Worm (Caenorhabditis elegans) whole organism, late embryonic: ENCODE results near the gene snu-23.

ENCODE experiments used
- F13H6.1 ChIP-seq: sonication (generic microtip); optimal IDR thresholded peaks from 2 replicates; lab custom pipeline; 2016; ENCODE audit warnings: missing genetic modification characterization, missing compliant biosample characterization
- ceh-30 ChIP-seq: fragments of 150-350 bp; optimal IDR thresholded peaks from 2 replicates; lab custom pipeline; 2014; ENCODE audit warnings: missing biosample characterization, missing genetic modification characterization
- fkh-10 ChIP-seq: fragments of 150-350 bp; optimal IDR thresholded peaks from 2 replicates; lab custom pipeline; 2014; ENCODE audit warnings: missing biosample characterization, missing genetic modification reagents, missing genetic modification characterization
- pqm-1 ChIP-seq: sonication (generic microtip); optimal IDR thresholded peaks from 2 replicates; lab custom pipeline; 2016; ENCODE audit warnings: missing genetic modification characterization, missing compliant biosample characterization
- sox-2 ChIP-seq: fragments of 200-800 bp; sonication (Bioruptor generic); IDR thresholded peaks from 2 replicates; pipeline ENCODE4 v1.3.6; 2022; ENCODE audit warnings: missing genetic modification reagents, missing genetic modification characterization, missing compliant biosample characterization

- TF ChIP-seq sox-2 (no peak), pqm-1 (tag; lab: Kevin White, UChicago) (no peak), fkh-10 (GFP tag; lab: Kevin White, UChicago) (no peak), ceh-30 (no peak), F13H6.1 (tag; lab: Kevin White, UChicago) (no peak)
Measured at ce11 chrIII:7792209-7792608, 22.3 kb upstream of the snu-23 start.
